Fruit fly (Drosophila melanogaster) whole organism: ENCODE results near the gene Irk1.

Source experiments
- CG8478 ChIP-seq: fragments of >200 bp; optimal IDR thresholded peaks from 2 replicates; lab custom pipeline; 2018; ENCODE audit warnings: inconsistent platforms
- Dll ChIP-seq: fragments of >200 bp; optimal IDR thresholded peaks from 2 replicates; lab custom pipeline; 2017
- EcR ChIP-seq, 2 experiments: fragments of >200 bp; optimal IDR thresholded peaks; 2 replicates each; lab custom pipeline; 2017; ENCODE audit warnings: missing biosample characterization in 2 of 2, missing genetic modification characterization in 2 of 2, missing genetic modification reagents in 2 of 2
- pan ChIP-seq: fragments of >200 bp; optimal IDR thresholded peaks from 2 replicates; lab custom pipeline; 2017
- psq ChIP-seq: fragments of >200 bp; optimal IDR thresholded peaks from 2 replicates; lab custom pipeline; 2017
- usp ChIP-seq: fragments of >200 bp; optimal IDR thresholded peaks from 2 replicates; lab custom pipeline; 2017; ENCODE audit warnings: missing biosample characterization, missing genetic modification characterization, mixed read lengths

- TF ChIP-seq psq (lab: Kevin White, UChicago) (no peak), pan (lab: Kevin White, UChicago) (no peak), EcR (GFP tag; optimal IDR thresholded peaks at IDR 0.05; lab: Kevin White, UChicago) (no peak), Dll (lab: Kevin White, UChicago) (no peak), usp (GFP tag; lab: Kevin White, UChicago) (no peak), CG8478 (lab: Kevin White, UChicago) (no peak)
Measured at dm6 chr3R:23189958-23190900, 22.1 kb downstream of the Irk1 start.
